Fruit fly (Drosophila melanogaster): ENCODE results near the gene CG42481.

CG42481 gene

dm6 chr3L:13263801-13264200 lies 35.0 kb downstream of the CG42481 start:
- TF ChIP-seq ovo (GFP tag; optimal IDR thresholded peaks at IDR 0.05) (no peak), cic (GFP tag; optimal IDR thresholded peaks at IDR 0.05) (no peak), CG33017 (tag; optimal IDR thresholded peaks at IDR 0.05) (no peak), toe (GFP tag; optimal IDR thresholded peaks at IDR 0.05) (no peak), CG7045 (GFP tag; optimal IDR thresholded peaks at IDR 0.05) (no peak), CG5204 (GFP tag; optimal IDR thresholded peaks at IDR 0.05) (no peak), CG11617 (GFP tag; optimal IDR thresholded peaks at IDR 0.05) (no peak), Mnt (GFP tag; optimal IDR thresholded peaks at IDR 0.05) (no peak), tj (GFP tag; optimal IDR thresholded peaks at IDR 0.05) (no peak)

- TF ChIP-seq kay (GFP tag; ENCODE audit: borderline replicate concordance) (no peak), tj (GFP tag; optimal IDR thresholded peaks at IDR 0.05) (peak; percentile 23), CG33017 (tag; optimal IDR thresholded peaks at IDR 0.05) (no peak), CG12768 (GFP tag; optimal IDR thresholded peaks at IDR 0.05) (no peak)
Observed at dm6 chr3L:13262250-13262649, 36.6 kb downstream of the CG42481 start.

dm6 chr3L:13260718-13261318 lies 38.0 kb downstream of the CG42481 start:
- no peak for TF ChIP-seq Clk (GFP tag; optimal IDR thresholded peaks at IDR 0.05)
- no peak for TF ChIP-seq Mnt (GFP tag; optimal IDR thresholded peaks at IDR 0.05)
- no peak for TF ChIP-seq kay (GFP tag; ENCODE audit: borderline replicate concordance)
- no peak for TF ChIP-seq CG33017 (tag; optimal IDR thresholded peaks at IDR 0.05)
- no peak for TF ChIP-seq CG1620 (GFP tag; optimal IDR thresholded peaks at IDR 0.05)
- TF ChIP-seq tj (GFP tag; optimal IDR thresholded peaks at IDR 0.05) = peak; percentile 17

DNA sequence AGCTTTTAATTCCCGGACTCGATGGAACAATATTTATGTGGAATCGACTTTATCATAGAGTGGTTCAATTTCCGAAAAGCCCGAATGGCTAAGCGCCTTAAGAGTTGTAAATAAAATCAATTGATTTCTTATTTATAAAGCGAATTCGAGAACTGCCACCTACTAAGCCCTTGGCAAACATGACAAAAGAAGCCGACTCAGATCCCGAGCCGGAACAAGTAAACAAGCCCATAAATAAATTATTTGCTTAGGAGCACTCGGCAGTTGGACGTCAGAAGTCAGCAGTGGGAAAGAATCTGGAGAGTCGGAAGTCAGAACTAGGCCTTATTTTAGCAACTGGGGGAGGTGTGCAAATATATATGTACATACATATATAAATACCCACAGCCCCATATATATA lies 39.2 kb downstream of the CG42481 start:
- TF ChIP-seq CG7045 (GFP tag; optimal IDR thresholded peaks at IDR 0.05) (no peak), CG1620 (GFP tag; optimal IDR thresholded peaks at IDR 0.05) (no peak), cnc (optimal IDR thresholded peaks at IDR 0.05) (no peak), Clk (GFP tag; optimal IDR thresholded peaks at IDR 0.05) (no peak), CG14711 (tag; optimal IDR thresholded peaks at IDR 0.05) (no peak), Hr96 (GFP tag; optimal IDR thresholded peaks at IDR 0.05) (no peak), toe (GFP tag; optimal IDR thresholded peaks at IDR 0.05) (no peak), Crg-1 (GFP tag; optimal IDR thresholded peaks at IDR 0.05) (no peak), cic (GFP tag; optimal IDR thresholded peaks at IDR 0.05) (no peak), bab1 (GFP tag; optimal IDR thresholded peaks at IDR 0.05) (no peak), ovo (GFP tag; optimal IDR thresholded peaks at IDR 0.05) (no peak), pad (GFP tag; optimal IDR thresholded peaks at IDR 0.05) (no peak), tj (GFP tag; optimal IDR thresholded peaks at IDR 0.05) (no peak), kay (GFP tag; ENCODE audit: borderline replicate concordance) (no peak), Mnt (GFP tag; optimal IDR thresholded peaks at IDR 0.05) (no peak), CG11617 (GFP tag; optimal IDR thresholded peaks at IDR 0.05) (no peak), CG7101 (tag; optimal IDR thresholded peaks at IDR 0.05) (no peak), CG5204 (GFP tag; optimal IDR thresholded peaks at IDR 0.05) (no peak), CG12768 (GFP tag; optimal IDR thresholded peaks at IDR 0.05) (no peak)

- TF ChIP-seq CG33017 (tag; optimal IDR thresholded peaks at IDR 0.05) = no peak
- no peak for TF ChIP-seq cnc (optimal IDR thresholded peaks at IDR 0.05)
- no peak for TF ChIP-seq CG12768 (GFP tag; optimal IDR thresholded peaks at IDR 0.05)
- TF ChIP-seq kay (GFP tag; ENCODE audit: borderline replicate concordance) = no peak
- no peak for TF ChIP-seq toe (GFP tag; optimal IDR thresholded peaks at IDR 0.05)
- TF ChIP-seq Crg-1 (GFP tag; optimal IDR thresholded peaks at IDR 0.05) = no peak
- TF ChIP-seq Clk (GFP tag; optimal IDR thresholded peaks at IDR 0.05) = no peak
- no peak for TF ChIP-seq CG7101 (tag; optimal IDR thresholded peaks at IDR 0.05)
- TF ChIP-seq tj (GFP tag; optimal IDR thresholded peaks at IDR 0.05) = no peak
Observed at dm6 chr3L:13256159-13256558, 42.7 kb downstream of the CG42481 start.

- peak; percentile 56 for TF ChIP-seq tj (GFP tag; optimal IDR thresholded peaks at IDR 0.05)
- TF ChIP-seq ovo (GFP tag; optimal IDR thresholded peaks at IDR 0.05) = no peak
Observed at dm6 chr3L:13255393-13256078, 43.3 kb downstream of the CG42481 start.

dm6 chr3L:13254274-13254673 lies 44.5 kb downstream of the CG42481 start:
- no peak for TF ChIP-seq tj (GFP tag; optimal IDR thresholded peaks at IDR 0.05)
- TF ChIP-seq CG1620 (GFP tag; optimal IDR thresholded peaks at IDR 0.05) = no peak
- no peak for TF ChIP-seq CG7101 (tag; optimal IDR thresholded peaks at IDR 0.05)
- no peak for TF ChIP-seq CG14711 (tag; optimal IDR thresholded peaks at IDR 0.05)
- no peak for TF ChIP-seq kay (GFP tag; ENCODE audit: borderline replicate concordance)
